Worm (Caenorhabditis elegans): ENCODE measurements around the gene klp-3.
A peak's percentile ranks its signal among the peaks of the same experiment; 100 is the strongest.

The klp-3 gene

DNA sequence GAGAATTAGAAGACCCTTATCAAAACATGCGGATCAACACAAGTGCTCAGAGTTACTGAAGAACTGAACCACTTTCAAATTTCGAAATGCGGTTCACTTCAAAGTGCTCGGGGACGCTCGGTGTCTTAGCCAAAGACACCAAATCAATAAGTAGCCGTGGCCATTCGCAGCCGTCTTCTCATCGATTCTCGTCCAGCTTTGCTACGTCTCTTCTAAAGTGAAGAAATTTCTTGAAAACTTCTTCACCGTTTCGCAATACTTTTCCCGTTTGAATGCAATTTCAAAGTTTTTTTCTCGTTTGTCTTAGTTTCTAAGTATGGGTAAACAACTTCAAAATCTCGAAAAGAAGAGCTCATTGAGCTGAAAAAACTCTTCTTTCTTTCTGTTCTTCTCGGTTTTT, 42.7 kb downstream of the klp-3 start (continued):
- no peak for TF ChIP-seq hlh-17 (GFP tag; optimal IDR thresholded peaks at IDR 0.05; ENCODE audit: borderline replicate concordance)
- no peak for TF ChIP-seq vab-15 (tag; optimal IDR thresholded peaks at IDR 0.05)
- TF ChIP-seq ama-1 (optimal IDR thresholded peaks at IDR 0.05) = no peak
- no peak for TF ChIP-seq pax-3 (tag; optimal IDR thresholded peaks at IDR 0.05)

DNA sequence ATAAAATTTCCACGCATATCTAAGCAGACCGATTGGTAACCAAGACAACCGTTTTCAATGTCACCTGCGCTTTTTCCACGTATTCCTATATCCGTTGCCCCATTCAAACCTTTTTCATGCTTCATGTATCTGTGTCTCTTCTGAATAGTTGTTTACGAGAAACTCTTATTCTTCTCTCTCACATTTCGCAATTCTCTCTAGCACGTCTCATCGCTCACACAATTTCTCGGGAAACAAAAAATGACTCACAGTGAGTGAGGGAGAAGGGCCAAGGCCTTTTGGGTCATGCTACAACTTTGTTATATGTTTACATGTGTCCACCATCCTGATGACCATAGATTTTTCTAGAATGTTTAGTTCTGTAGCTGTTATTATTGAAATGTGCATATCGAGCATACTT, 45.1 kb downstream of the klp-3 start:
- TF ChIP-seq pax-3 (tag; optimal IDR thresholded peaks at IDR 0.05) (peak; percentile 50), lsy-2 (tag; optimal IDR thresholded peaks at IDR 0.05) (peak; percentile 43 to 68), ztf-11 (tag; optimal IDR thresholded peaks at IDR 0.05) (no peak), fkh-8 (tag; optimal IDR thresholded peaks at IDR 0.05) (peak; percentile 98), C34B4.2 (tag; optimal IDR thresholded peaks at IDR 0.05) (no peak), skn-1 (tag; optimal IDR thresholded peaks at IDR 0.05) (peak; percentile 70), ama-1 (optimal IDR thresholded peaks at IDR 0.05) (no peak), unc-62 (GFP tag; optimal IDR thresholded peaks at IDR 0.05) (no peak), lin-35 (GFP tag; optimal IDR thresholded peaks at IDR 0.05) (peak in 1 of 2 experiments; percentile 38), hlh-4 (tag; optimal IDR thresholded peaks at IDR 0.05) (no peak), dsc-1 (tag; optimal IDR thresholded peaks at IDR 0.05) (peak; percentile 16), mab-9 (GFP tag; IDR thresholded peaks at IDR 0.05) (no peak), tlp-1 (tag; optimal IDR thresholded peaks at IDR 0.05) (no peak), aha-1 (tag; optimal IDR thresholded peaks at IDR 0.05) (no peak), blmp-1 (tag; optimal IDR thresholded peaks at IDR 0.05) (peak; percentile 22), nhr-85 (tag) (no peak), dpl-1 (GFP tag; optimal IDR thresholded peaks at IDR 0.05) (peak in 1 of 3 experiments; percentile 17), swsn-7 (tag; optimal IDR thresholded peaks at IDR 0.05) (peak; percentile 37), nhr-90 (tag; optimal IDR thresholded peaks at IDR 0.05; ENCODE audit: poor library complexity) (no peak), F16B12.6 (tag; optimal IDR thresholded peaks at IDR 0.05) (no peak), nhr-12 (tag; optimal IDR thresholded peaks at IDR 0.05) (no peak), mdl-1 (tag; optimal IDR thresholded peaks at IDR 0.05) (no peak), mep-1 (tag; optimal IDR thresholded peaks at IDR 0.05) (peak; percentile 82), nhr-77 (tag; optimal IDR thresholded peaks at IDR 0.05) (no peak), nhr-47 (tag; optimal IDR thresholded peaks at IDR 0.05) (peak; percentile 70), C16A3.4 (tag; optimal IDR thresholded peaks at IDR 0.05) (peak; percentile 9), efl-3 (GFP tag; optimal IDR thresholded peaks at IDR 0.05) (no peak), rnt-1 (tag; optimal IDR thresholded peaks at IDR 0.05) (peak; percentile 33), unc-86 (tag; optimal IDR thresholded peaks at IDR 0.05) (no peak), unc-98 (GFP tag; IDR thresholded peaks at IDR 0.05) (no peak), ceh-63 (GFP tag; optimal IDR thresholded peaks at IDR 0.05) (no peak), hlh-17 (GFP tag; optimal IDR thresholded peaks at IDR 0.05; ENCODE audit: borderline replicate concordance) (no peak), fkh-4 (tag; optimal IDR thresholded peaks at IDR 0.05; ENCODE audit: borderline replicate concordance) (no peak), tbx-2 (tag; optimal IDR thresholded peaks at IDR 0.05) (no peak), nhr-84 (tag; optimal IDR thresholded peaks at IDR 0.05) (no peak), pag-3 (tag; optimal IDR thresholded peaks at IDR 0.05; ENCODE audit: borderline replicate concordance, insufficient read depth) (no peak), fkh-10 (GFP tag; optimal IDR thresholded peaks at IDR 0.05) (peak; percentile 25), fos-1 (tag; optimal IDR thresholded peaks at IDR 0.05) (peak; percentile 67), egl-13 (tag; optimal IDR thresholded peaks at IDR 0.05) (no peak), nhr-71 (tag; optimal IDR thresholded peaks at IDR 0.05) (peak; percentile 83), zip-4 (GFP tag; optimal IDR thresholded peaks at IDR 0.05) (peak; percentile 57), ceh-90 (tag; optimal IDR thresholded peaks at IDR 0.05) (no peak), alr-1 (tag; optimal IDR thresholded peaks at IDR 0.05; ENCODE audit: borderline replicate concordance) (no peak), unc-30 (tag; optimal IDR thresholded peaks at IDR 0.05) (no peak), sox-4 (tag; optimal IDR thresholded peaks at IDR 0.05) (peak; percentile 22), nhr-28 (tag; optimal IDR thresholded peaks at IDR 0.05) (no peak), grh-1 (GFP tag; IDR thresholded peaks at IDR 0.05) (no peak), irx-1 (tag; optimal IDR thresholded peaks at IDR 0.05) (no peak), sptf-1 (tag; optimal IDR thresholded peaks at IDR 0.05) (no peak), zag-1 (tag; optimal IDR thresholded peaks at IDR 0.05) (no peak)
